Worm (Caenorhabditis elegans) whole organism, L3 larva: ENCODE measurements around the gene tank-1.

Experiments
- R02D3.7 ChIP-seq: fragments of 150-350 bp; optimal IDR thresholded peaks from 2 replicates; lab custom pipeline; 2014; ENCODE audit warnings: missing biosample characterization, missing genetic modification characterization
- ama-1 ChIP-seq: fragments of 150-350 bp; optimal IDR thresholded peaks from 2 replicates; lab custom pipeline; 2018
- ceh-28 ChIP-seq: fragments of 150-350 bp; optimal IDR thresholded peaks from 2 replicates; lab custom pipeline; 2014; ENCODE audit warnings: missing biosample characterization, missing genetic modification reagents, missing genetic modification characterization
- ceh-82 ChIP-seq: fragments of 150-350 bp; optimal IDR thresholded peaks from 2 replicates; lab custom pipeline; 2014; ENCODE audit warnings: missing biosample characterization, missing genetic modification characterization
- elt-2 ChIP-seq: sonication (generic microtip); optimal IDR thresholded peaks from 2 replicates; lab custom pipeline; 2016; ENCODE audit warnings: missing genetic modification reagents, mild to moderate bottlenecking, missing genetic modification characterization, missing compliant biosample characterization
- elt-3 ChIP-seq, 3 experiments: fragments of 150-350 bp in 1 of 3; sonication (generic microtip) in 2 of 3; optimal IDR thresholded peaks; 2 replicates in 2 of 3; 4 replicates in 1 of 3; lab custom pipeline; 2014 to 2017; ENCODE audit warnings: missing biosample characterization in 3 of 3, missing genetic modification characterization in 3 of 3
- nhr-12 ChIP-seq: fragments of 150-350 bp; optimal IDR thresholded peaks from 2 replicates; lab custom pipeline; 2014; ENCODE audit warnings: missing biosample characterization, missing genetic modification characterization
- nhr-237 ChIP-seq: fragments of 150-350 bp; optimal IDR thresholded peaks from 2 replicates; lab custom pipeline; 2014; ENCODE audit warnings: missing biosample characterization, missing genetic modification characterization
- nhr-28 ChIP-seq: fragments of 150-350 bp; optimal IDR thresholded peaks from 2 replicates; lab custom pipeline; 2014; ENCODE audit warnings: missing biosample characterization, missing genetic modification characterization
- nhr-67 ChIP-seq: fragments of 150-350 bp; optimal IDR thresholded peaks from 2 replicates; lab custom pipeline; 2014; ENCODE audit warnings: missing biosample characterization, missing genetic modification characterization
- nhr-76 ChIP-seq: fragments of 150-350 bp; sonication (generic microtip); optimal IDR thresholded peaks from 5 replicates; lab custom pipeline; 2014; ENCODE audit warnings: missing biosample characterization, missing genetic modification characterization
- pha-4 ChIP-seq: fragments of 150-350 bp; optimal IDR thresholded peaks from 2 replicates; lab custom pipeline; 2014; ENCODE audit warnings: missing biosample characterization, missing genetic modification reagents, missing genetic modification characterization
- unc-62 ChIP-seq: fragments of 150-350 bp; sonication (generic microtip); optimal IDR thresholded peaks from 4 replicates; lab custom pipeline; 2014; ENCODE audit warnings: missing biosample characterization, missing genetic modification reagents, missing genetic modification characterization

DNA sequence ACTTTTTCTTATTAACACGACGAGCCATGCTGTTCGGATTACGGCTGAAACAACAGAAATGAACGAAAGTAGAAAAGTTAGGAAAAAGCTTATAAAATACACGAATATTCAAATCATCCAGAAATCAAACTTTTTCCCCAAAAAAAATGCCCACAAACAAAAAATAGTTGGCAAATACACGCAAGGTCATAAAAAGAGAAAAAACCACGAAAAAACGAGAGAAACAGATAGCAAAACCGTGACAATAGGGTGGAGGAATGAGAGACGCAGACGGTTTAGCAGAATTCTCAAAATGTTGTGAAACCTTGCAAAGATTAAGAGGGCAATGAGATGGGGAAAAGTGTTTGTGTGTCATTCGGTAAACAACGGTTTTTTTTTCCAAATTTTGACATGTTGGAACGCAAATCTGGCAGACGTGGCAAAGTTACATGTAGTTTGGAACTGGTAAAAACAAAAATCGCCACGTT, at the start of gene tank-1:
- TF ChIP-seq ceh-82 (tag; lab: Kevin White, UChicago): no peak
- no peak for TF ChIP-seq ceh-28
- no peak for TF ChIP-seq unc-62 (GFP tag; lab: Kevin White, UChicago)
- no peak for TF ChIP-seq nhr-76 (tag; lab: Kevin White, UChicago)
- no peak for TF ChIP-seq pha-4 (tag; lab: Kevin White, UChicago)
- no peak for TF ChIP-seq nhr-28
- TF ChIP-seq elt-2 (tag; lab: Kevin White, UChicago): peak; percentile 11
- no peak for TF ChIP-seq nhr-12 (tag; lab: Kevin White, UChicago)
- TF ChIP-seq ama-1 (lab: Kevin White, UChicago): no peak
- no peak for TF ChIP-seq elt-3 (tag; optimal IDR thresholded peaks at IDR 0.05; lab: Kevin White, UChicago)
- no peak for TF ChIP-seq nhr-237 (tag; lab: Kevin White, UChicago)
- no peak for TF ChIP-seq R02D3.7 (tag; lab: Kevin White, UChicago)
- TF ChIP-seq nhr-67 (tag; lab: Kevin White, UChicago): no peak
